Fruit fly (Drosophila melanogaster) whole organism, adult: ENCODE results near the gene CG5731.

Experiments used
- CG12768 ChIP-seq: fragments of 200-800 bp; sonication (Bioruptor generic); optimal IDR thresholded peaks from 2 replicates; lab custom pipeline; 2017; ENCODE audit warnings: missing biosample characterization, missing genetic modification characterization, mild to moderate bottlenecking, moderate library complexity, missing genetic modification reagents
- CG1620 ChIP-seq: fragments of 200-800 bp; sonication (Bioruptor generic); optimal IDR thresholded peaks from 2 replicates; lab custom pipeline; 2016; ENCODE audit warnings: missing biosample characterization, missing genetic modification characterization
- Hr96 ChIP-seq: fragments of 200-800 bp; sonication (Bioruptor generic); optimal IDR thresholded peaks from 2 replicates; lab custom pipeline; 2016; ENCODE audit warnings: missing biosample characterization, missing genetic modification characterization
- Mnt ChIP-seq: fragments of 200-800 bp; sonication (Bioruptor generic); optimal IDR thresholded peaks from 2 replicates; lab custom pipeline; 2016; ENCODE audit warnings: missing biosample characterization, mild to moderate bottlenecking, missing genetic modification characterization

DNA sequence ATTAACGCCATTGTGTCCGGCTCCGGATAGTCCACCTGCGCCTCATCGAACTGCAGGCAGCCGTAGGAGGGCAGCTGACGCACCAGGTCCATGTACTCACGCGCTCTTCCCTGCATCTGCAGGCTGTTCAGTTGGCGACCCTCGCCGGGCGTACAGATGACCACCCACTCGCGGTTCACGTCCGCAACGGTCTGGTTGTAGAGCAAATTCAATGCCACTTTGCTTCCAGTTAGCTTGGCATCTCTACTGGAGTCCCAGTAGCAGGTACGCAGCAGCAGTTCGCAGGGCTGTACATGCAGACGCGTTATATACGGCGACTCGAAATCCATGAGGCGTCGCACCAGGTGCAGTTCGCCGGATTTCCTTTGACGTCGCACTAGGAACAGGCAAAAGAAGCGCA is 3.6 kb downstream of the CG5731 start:
- TF ChIP-seq CG12768 (GFP tag; lab: Kevin White, UChicago) (no peak), CG1620 (GFP tag; lab: Kevin White, UChicago) (no peak), Hr96 (GFP tag; lab: Kevin White, UChicago) (no peak), Mnt (GFP tag; lab: Kevin White, UChicago) (no peak)
